Worm (Caenorhabditis elegans): Measurements from ENCODE around the gene fbxb-39.
"Not testable (repeated sequence)": the region's sequence is repeated elsewhere in the genome, so short reads cannot be mapped to it uniquely, and the experiment has no call there.

fbxb-39 gene

DNA sequence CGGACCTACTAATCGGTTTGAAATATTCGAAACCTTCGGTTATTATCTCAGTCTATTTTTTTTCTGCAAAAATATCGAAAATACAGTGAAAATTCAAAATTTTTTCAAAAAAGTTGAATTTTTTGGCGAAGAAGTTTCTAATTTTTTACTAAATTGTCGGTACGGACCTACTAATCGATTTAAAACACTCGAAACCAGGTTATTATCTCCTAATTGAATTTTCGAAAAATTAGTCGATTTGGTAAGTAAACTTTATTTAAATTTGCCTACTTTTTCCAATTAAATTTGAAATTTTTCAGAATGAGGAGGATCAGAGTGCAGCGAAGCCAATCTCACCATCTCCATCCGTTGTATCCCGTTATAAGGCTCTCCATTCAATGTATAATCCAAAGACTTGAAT is 30.5 kb upstream of the fbxb-39 start, which contains the start of gene K02E7.12:
TSS of gene K02E7.12 (plus strand) at position 301 of the 400 bp plus-strand sequence.
- no peak for TF ChIP-seq ces-1 (GFP tag; optimal IDR thresholded peaks at IDR 0.05)
- TF ChIP-seq xbp-1 (tag; optimal IDR thresholded peaks at IDR 0.05) = no peak
- no peak for TF ChIP-seq mdl-1 (tag; optimal IDR thresholded peaks at IDR 0.05)
- no peak for TF ChIP-seq isw-1 (GFP tag; IDR thresholded peaks at IDR 0.05)

DNA sequence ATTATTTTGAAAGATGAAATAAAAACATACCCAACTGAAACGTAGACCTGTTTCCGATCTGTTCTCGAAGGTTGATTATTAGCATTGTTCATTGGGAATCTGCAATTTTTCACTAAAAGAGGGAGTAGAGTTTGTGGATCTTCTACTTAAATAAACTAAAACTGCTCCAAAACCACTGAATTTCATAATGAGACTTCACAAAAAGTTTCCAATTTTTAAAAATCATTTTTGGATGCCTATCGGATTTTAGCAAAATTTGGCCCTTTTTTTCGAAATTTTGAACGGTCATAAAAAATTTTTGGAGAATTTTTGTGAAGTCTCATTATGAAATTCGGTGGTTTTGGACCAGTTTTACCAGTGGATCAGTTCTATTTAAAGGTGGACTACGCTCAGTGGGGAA is 26.5 kb upstream of the fbxb-39 start, which contains the start of gene K02E7.10:
TSS of gene K02E7.10 (minus strand) at position 101 of the 400 bp plus-strand sequence.
- TF ChIP-seq sptf-1 (tag; optimal IDR thresholded peaks at IDR 0.05) = no peak
- no peak for TF ChIP-seq nhr-28 (tag; optimal IDR thresholded peaks at IDR 0.05)

DNA sequence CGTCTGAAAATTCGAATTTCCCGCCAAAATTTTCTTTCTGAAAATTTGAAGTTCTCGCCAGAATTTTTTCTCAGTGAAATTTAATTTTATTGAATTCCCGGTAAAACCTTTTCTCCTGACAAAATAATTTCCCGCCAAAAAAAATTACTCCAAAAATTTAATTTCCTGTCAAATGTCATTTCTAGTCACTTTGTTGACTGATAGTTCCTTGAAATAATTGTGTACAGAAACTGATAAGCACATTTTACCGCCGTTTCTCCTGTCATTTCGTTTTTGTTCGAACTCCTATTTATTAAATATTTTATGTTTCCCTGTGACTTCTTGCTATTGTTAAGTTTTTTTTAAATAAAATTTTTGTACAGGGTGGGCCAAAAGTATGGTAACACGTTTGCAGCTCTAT is 23.6 kb upstream of the fbxb-39 start:
- no peak for TF ChIP-seq nhr-28 (tag; optimal IDR thresholded peaks at IDR 0.05)
- TF ChIP-seq unc-98 (GFP tag; IDR thresholded peaks at IDR 0.05) = no peak
- TF ChIP-seq nhr-20 (tag; optimal IDR thresholded peaks at IDR 0.05) = no peak
- TF ChIP-seq fkh-10 (GFP tag; optimal IDR thresholded peaks at IDR 0.05) = no peak
- TF ChIP-seq nhr-76 (tag; optimal IDR thresholded peaks at IDR 0.05) = no peak
- TF ChIP-seq nhr-71 (tag; optimal IDR thresholded peaks at IDR 0.05) = no peak

DNA sequence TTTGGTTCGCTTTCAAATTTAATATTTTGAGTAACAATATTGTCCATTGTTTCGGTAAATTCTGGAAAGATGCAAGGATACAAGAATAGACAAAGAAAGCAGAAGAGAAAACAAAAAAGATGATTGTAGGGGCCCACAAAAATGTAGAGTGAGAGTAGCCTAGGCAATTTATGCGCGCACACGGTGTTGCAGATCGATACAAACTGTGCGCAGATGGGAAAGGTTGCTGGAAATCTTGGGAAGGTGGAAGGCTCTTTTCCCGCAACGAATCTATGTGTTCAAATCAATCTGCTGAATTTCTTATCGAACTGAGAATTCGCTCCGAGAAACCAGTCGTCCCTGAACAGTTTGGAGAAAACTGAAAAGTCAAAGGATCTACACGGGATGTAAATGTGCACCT is 20.3 kb upstream of the fbxb-39 start, which contains the start of gene btb-10:
TSS of gene btb-10 (minus strand) at position 101 of the 400 bp plus-strand sequence.
- TF ChIP-seq nhr-77 (tag; optimal IDR thresholded peaks at IDR 0.05); dpl-1 (GFP tag; optimal IDR thresholded peaks at IDR 0.05); ceh-88 (GFP tag; IDR thresholded peaks at IDR 0.05): not testable (repeated sequence)

DNA sequence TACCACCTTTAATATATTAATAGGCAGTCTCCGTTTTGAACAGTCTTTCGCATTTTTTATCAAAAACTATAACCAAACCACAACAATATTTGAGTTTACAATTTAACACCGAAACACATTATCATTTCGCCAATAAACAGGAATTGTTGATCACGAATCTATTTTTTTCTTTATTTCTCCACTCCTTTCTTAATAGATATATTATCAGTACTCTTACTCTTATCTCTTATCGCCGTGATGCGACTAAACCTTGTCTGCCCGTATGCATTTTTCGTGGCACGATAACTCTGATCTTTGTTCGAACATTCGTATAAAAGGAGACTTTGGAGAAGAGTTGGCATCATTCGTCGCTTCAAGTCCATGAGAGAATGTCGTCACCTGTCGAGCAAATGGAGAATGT is 16.5 kb upstream of the fbxb-39 start:
- TF ChIP-seq Y116A8C.19 (tag; optimal IDR thresholded peaks at IDR 0.05; ENCODE audit: borderline replicate concordance) (no peak), pag-3 (tag; optimal IDR thresholded peaks at IDR 0.05; ENCODE audit: borderline replicate concordance, insufficient read depth) (no peak), irx-1 (tag; optimal IDR thresholded peaks at IDR 0.05) (no peak), nhr-90 (tag; optimal IDR thresholded peaks at IDR 0.05; ENCODE audit: poor library complexity) (peak; percentile 3), pqm-1 (tag; optimal IDR thresholded peaks at IDR 0.05) (peak; percentile 2), ztf-11 (tag; optimal IDR thresholded peaks at IDR 0.05) (no peak), lin-14 (GFP tag; optimal IDR thresholded peaks at IDR 0.05) (peak; percentile 46), mef-2 (tag; optimal IDR thresholded peaks at IDR 0.05) (no peak), snu-23 (GFP tag; optimal IDR thresholded peaks at IDR 0.05) (no peak), jun-1 (tag; optimal IDR thresholded peaks at IDR 0.05) (no peak), efl-3 (GFP tag; optimal IDR thresholded peaks at IDR 0.05) (no peak), nhr-71 (tag; optimal IDR thresholded peaks at IDR 0.05) (peak; percentile 51), C04F5.9 (tag; optimal IDR thresholded peaks at IDR 0.05) (no peak), unc-98 (GFP tag; IDR thresholded peaks at IDR 0.05) (no peak), tlp-1 (tag; optimal IDR thresholded peaks at IDR 0.05) (no peak), elt-3 (tag; optimal IDR thresholded peaks at IDR 0.05) (peak in 5 of 6 experiments; percentile 9 to 71 (median 41)), nhr-76 (tag; optimal IDR thresholded peaks at IDR 0.05) (no peak), lin-39 (tag; optimal IDR thresholded peaks at IDR 0.05) (no peak), vab-15 (tag; optimal IDR thresholded peaks at IDR 0.05) (no peak), ceh-88 (GFP tag; IDR thresholded peaks at IDR 0.05) (no peak), ama-1 (optimal IDR thresholded peaks at IDR 0.05) (no peak), fos-1 (tag; optimal IDR thresholded peaks at IDR 0.05) (no peak), alr-1 (tag; optimal IDR thresholded peaks at IDR 0.05; ENCODE audit: borderline replicate concordance) (no peak), nhr-20 (tag; optimal IDR thresholded peaks at IDR 0.05) (peak; percentile 45), sup-37 (GFP tag; optimal IDR thresholded peaks at IDR 0.05) (no peak), elt-2 (tag; optimal IDR thresholded peaks at IDR 0.05) (peak; percentile 99), nhr-77 (tag; optimal IDR thresholded peaks at IDR 0.05) (no peak), fkh-10 (GFP tag; optimal IDR thresholded peaks at IDR 0.05) (no peak)
